Fruit fly (Drosophila melanogaster) whole organism, pupa: ENCODE measurements around the gene Jhbp13.

ENCODE experiments used
- CG12605 ChIP-seq: fragments of 200-800 bp; sonication (Bioruptor generic); IDR thresholded peaks from 2 replicates; pipeline ENCODE4 v1.3.6; 2022; ENCODE audit warnings: missing biosample characterization, missing genetic modification characterization
- CG9948 ChIP-seq: fragments of 200-800 bp; sonication (Bioruptor generic); optimal IDR thresholded peaks from 2 replicates; lab custom pipeline; 2018; ENCODE audit warnings: missing biosample characterization, mild to moderate bottlenecking, missing genetic modification characterization, moderate library complexity
- EcR ChIP-seq: fragments of 200-800 bp; sonication (Bioruptor generic); optimal IDR thresholded peaks from 3 replicates; lab custom pipeline; 2019; ENCODE audit warnings: missing biosample characterization, missing genetic modification characterization, mild to moderate bottlenecking, moderate library complexity, missing genetic modification reagents

DNA sequence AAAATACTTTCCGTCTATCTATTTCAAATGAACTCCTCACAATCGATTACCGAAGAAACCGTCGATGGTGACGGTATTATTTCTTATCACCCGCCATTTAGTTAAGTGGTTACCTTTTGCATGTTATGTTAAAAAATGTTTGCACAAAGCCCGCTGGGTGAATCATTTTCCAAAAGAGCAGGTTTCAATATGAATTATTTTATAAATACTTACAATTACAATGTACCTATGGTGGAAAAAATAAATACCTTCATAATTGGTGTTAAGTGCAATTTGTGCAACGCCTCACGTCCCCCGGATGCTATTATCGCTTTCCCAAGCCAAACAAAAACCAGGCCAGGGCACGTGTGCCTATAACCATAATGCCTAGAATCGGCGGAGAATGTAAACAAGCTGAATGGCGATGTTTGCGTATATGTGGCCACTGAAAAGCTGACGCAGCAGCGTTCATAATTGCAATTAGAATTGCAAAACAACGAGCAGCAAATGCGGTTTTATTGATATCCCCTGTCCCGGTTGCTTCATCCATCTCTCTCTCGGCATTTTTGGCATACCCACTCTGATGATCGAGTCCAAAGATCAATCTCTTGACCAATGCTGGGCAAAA is 32.8 kb upstream of the Jhbp13 start:
- TF ChIP-seq CG9948 (tag; lab: Kevin White, UChicago) = no peak
- TF ChIP-seq CG12605 (GFP tag; lab: Robert Waterston, UW) = no peak
- TF ChIP-seq EcR = no peak
